Fruit fly (Drosophila melanogaster): ENCODE measurements around the gene mub.

- TF ChIP-seq CG7045 (GFP tag; optimal IDR thresholded peaks at IDR 0.05): peak; percentile 94
- peak; percentile 36 for TF ChIP-seq ovo (GFP tag; optimal IDR thresholded peaks at IDR 0.05)
- TF ChIP-seq Hr96 (GFP tag; optimal IDR thresholded peaks at IDR 0.05): peak; percentile 80
- no peak for TF ChIP-seq kay (GFP tag; ENCODE audit: borderline replicate concordance)
Measured at dm6 chr3L:21880398-21880810, 35.8 kb downstream of the mub start.

All from whole organism, adult.